Fruit fly (Drosophila melanogaster) whole organism, pupa: ENCODE data around the gene CG10565.
A peak's percentile ranks its signal among the peaks of the same experiment; 100 is the strongest.

ENCODE experiments used
- CG10348 ChIP-seq: fragments of 200-800 bp; sonication (Bioruptor generic); IDR thresholded peaks from 2 replicates; pipeline ENCODE4 v1.3.6; 2022; ENCODE audit warnings: missing biosample characterization, missing genetic modification characterization
- CG12605 ChIP-seq: fragments of 200-800 bp; sonication (Bioruptor generic); IDR thresholded peaks from 2 replicates; pipeline ENCODE4 v1.3.6; 2022; ENCODE audit warnings: missing biosample characterization, missing genetic modification characterization
- CG13204 ChIP-seq: fragments of 200-800 bp; sonication (Bioruptor generic); optimal IDR thresholded peaks from 2 replicates; lab custom pipeline; 2018; ENCODE audit warnings: missing biosample characterization, mild to moderate bottlenecking, missing genetic modification characterization, moderate library complexity
- CG14655 ChIP-seq: fragments of 200-800 bp; sonication (Bioruptor generic); optimal IDR thresholded peaks from 3 replicates; lab custom pipeline; 2017; ENCODE audit warnings: mild to moderate bottlenecking, missing biosample characterization, missing genetic modification reagents, missing genetic modification characterization
- CG15710 ChIP-seq: fragments of 200-800 bp; sonication (Bioruptor generic); optimal IDR thresholded peaks from 2 replicates; lab custom pipeline; 2018; ENCODE audit warnings: missing biosample characterization, mild to moderate bottlenecking, missing genetic modification characterization, moderate library complexity
- CG17806 ChIP-seq: fragments of 200-800 bp; sonication (Bioruptor generic); optimal IDR thresholded peaks from 2 replicates; lab custom pipeline; 2018; ENCODE audit warnings: missing biosample characterization, mild to moderate bottlenecking, missing genetic modification characterization, moderate library complexity
- CG32121 ChIP-seq: fragments of 200-800 bp; sonication (Bioruptor generic); IDR thresholded peaks from 2 replicates; pipeline ENCODE4 v1.3.6; 2022; ENCODE audit warnings: missing biosample characterization, missing genetic modification characterization
- CG34367 ChIP-seq: fragments of 200-800 bp; sonication (Bioruptor generic); optimal IDR thresholded peaks from 2 replicates; lab custom pipeline; 2018; ENCODE audit warnings: missing biosample characterization, mild to moderate bottlenecking, missing genetic modification characterization
- CG4496 ChIP-seq: fragments of 200-800 bp; sonication (Bioruptor generic); IDR thresholded peaks from 3 replicates; pipeline ENCODE4 v1.3.6; 2022; ENCODE audit warnings: missing biosample characterization, missing genetic modification characterization
- CG8159 ChIP-seq: fragments of 200-800 bp; sonication (Bioruptor generic); optimal IDR thresholded peaks from 3 replicates; lab custom pipeline; 2018; ENCODE audit warnings: missing biosample characterization, mild to moderate bottlenecking, missing genetic modification characterization, moderate library complexity
- CG8301 ChIP-seq: fragments of 200-800 bp; sonication (Bioruptor generic); optimal IDR thresholded peaks from 2 replicates; lab custom pipeline; 2018; ENCODE audit warnings: missing biosample characterization, mild to moderate bottlenecking, missing genetic modification characterization
- CG9948 ChIP-seq: fragments of 200-800 bp; sonication (Bioruptor generic); optimal IDR thresholded peaks from 2 replicates; lab custom pipeline; 2018; ENCODE audit warnings: missing biosample characterization, mild to moderate bottlenecking, missing genetic modification characterization, moderate library complexity
- D1 ChIP-seq: fragments of 200-800 bp; sonication (Bioruptor generic); optimal IDR thresholded peaks from 2 replicates; lab custom pipeline; 2018; ENCODE audit warnings: missing biosample characterization, mild to moderate bottlenecking, missing genetic modification characterization, moderate library complexity
- EcR ChIP-seq: fragments of 200-800 bp; sonication (Bioruptor generic); optimal IDR thresholded peaks from 3 replicates; lab custom pipeline; 2019; ENCODE audit warnings: missing biosample characterization, missing genetic modification characterization, mild to moderate bottlenecking, moderate library complexity, missing genetic modification reagents
- Ets98B ChIP-seq: fragments of 200-800 bp; sonication (Bioruptor generic); IDR thresholded peaks from 2 replicates; pipeline ENCODE4 v1.3.6; 2022; ENCODE audit warnings: missing biosample characterization, missing genetic modification characterization
- Pif1A ChIP-seq: fragments of 200-800 bp; sonication (Bioruptor generic); optimal IDR thresholded peaks from 3 replicates; lab custom pipeline; 2016; ENCODE audit warnings: missing biosample characterization, missing genetic modification characterization
- Pif1B ChIP-seq: fragments of 200-800 bp; sonication (Bioruptor generic); optimal IDR thresholded peaks from 3 replicates; lab custom pipeline; 2016; ENCODE audit warnings: missing biosample characterization, missing genetic modification characterization
- Snoo ChIP-seq: fragments of 200-800 bp; sonication (Bioruptor generic); optimal IDR thresholded peaks from 3 replicates; lab custom pipeline; 2017; ENCODE audit warnings: missing biosample characterization, mild to moderate bottlenecking, missing genetic modification characterization, inconsistent platforms
- fd96Ca ChIP-seq: fragments of 200-800 bp; sonication (Bioruptor generic); IDR thresholded peaks from 3 replicates; pipeline ENCODE4 v1.3.6; 2022; ENCODE audit warnings: missing biosample characterization, missing genetic modification characterization
- gl ChIP-seq: fragments of 200-800 bp; sonication (Bioruptor generic); optimal IDR thresholded peaks from 2 replicates; lab custom pipeline; 2018; ENCODE audit warnings: missing biosample characterization, mild to moderate bottlenecking, missing genetic modification characterization
- rn ChIP-seq: fragments of 200-800 bp; sonication (Bioruptor generic); IDR thresholded peaks from 2 replicates; pipeline ENCODE4 v1.3.6; 2022; ENCODE audit warnings: missing biosample characterization, missing genetic modification characterization

Gene CG10565

dm6 chr3L:21113061-21113460 lies 23.1 kb downstream of the CG10565 start:
- no peak for TF ChIP-seq CG34367 (tag; lab: Kevin White, UChicago)
- TF ChIP-seq CG32121, result peak; percentile 31; the same call in 1 of the 2 replicates
- TF ChIP-seq Ets98B (GFP tag; lab: Robert Waterston, UW), result no peak
- no peak for TF ChIP-seq rn
- no peak for TF ChIP-seq CG8159 (tag; lab: Kevin White, UChicago)
- no peak for TF ChIP-seq CG15710 (tag; lab: Kevin White, UChicago)
- no peak for TF ChIP-seq D1 (tag; lab: Kevin White, UChicago)
- peak; percentile 3 for TF ChIP-seq CG14655 (GFP tag; lab: Kevin White, UChicago)
- no peak for TF ChIP-seq Pif1A (GFP tag; lab: Kevin White, UChicago)
- no peak for TF ChIP-seq CG17806 (tag; lab: Kevin White, UChicago)
- no peak for TF ChIP-seq CG13204 (GFP tag; lab: Kevin White, UChicago)
- no peak for TF ChIP-seq CG12605 (GFP tag; lab: Robert Waterston, UW)
- peak; percentile 32 for TF ChIP-seq CG8301 (tag; lab: Kevin White, UChicago)
- no peak for TF ChIP-seq Pif1B
- TF ChIP-seq Snoo (tag; lab: Kevin White, UChicago), result no peak
- no peak for TF ChIP-seq fd96Ca (GFP tag; lab: Robert Waterston, UW)
- no peak for TF ChIP-seq gl (tag; lab: Kevin White, UChicago)

dm6 chr3L:21108454-21108853 lies 27.7 kb downstream of the CG10565 start:
- TF ChIP-seq CG13204 (GFP tag; lab: Kevin White, UChicago) (no peak), Pif1B (peak; percentile 1), CG12605 (GFP tag; lab: Robert Waterston, UW) (no peak), CG8301 (tag; lab: Kevin White, UChicago) (peak; percentile 13), CG9948 (tag; lab: Kevin White, UChicago) (peak; percentile 33), CG15710 (tag; lab: Kevin White, UChicago) (no peak), CG14655 (GFP tag; lab: Kevin White, UChicago) (peak; percentile 62), CG8159 (tag; lab: Kevin White, UChicago) (peak; percentile 31), Snoo (tag; lab: Kevin White, UChicago) (peak; percentile 32)

dm6 chr3L:21106883-21107282 lies 29.3 kb downstream of the CG10565 start:
- no peak for TF ChIP-seq gl (tag; lab: Kevin White, UChicago)
- TF ChIP-seq CG32121, result no peak
- TF ChIP-seq CG4496 (GFP tag; lab: Robert Waterston, UW), result peak; percentile 22; the same call in 1 of the 3 replicates
- no peak for TF ChIP-seq CG12605 (GFP tag; lab: Robert Waterston, UW)
- TF ChIP-seq EcR (GFP tag; lab: Kevin White, UChicago), result no peak
- no peak for TF ChIP-seq CG14655 (GFP tag; lab: Kevin White, UChicago)
- TF ChIP-seq Pif1B, result no peak
- peak; percentile 19 for TF ChIP-seq CG8301 (tag; lab: Kevin White, UChicago)
- TF ChIP-seq CG17806 (tag; lab: Kevin White, UChicago), result no peak
- TF ChIP-seq Snoo (tag; lab: Kevin White, UChicago), result no peak
- no peak for TF ChIP-seq CG9948 (tag; lab: Kevin White, UChicago)
- TF ChIP-seq rn, result 0 out of 2 replicates have a peak, but pooled peaks have one; percentile 4
- no peak for TF ChIP-seq Ets98B (GFP tag; lab: Robert Waterston, UW)
- TF ChIP-seq CG10348 (GFP tag; lab: Robert Waterston, UW), result no peak
- TF ChIP-seq fd96Ca (GFP tag; lab: Robert Waterston, UW), result no peak
- TF ChIP-seq CG13204 (GFP tag; lab: Kevin White, UChicago), result no peak
- TF ChIP-seq CG34367 (tag; lab: Kevin White, UChicago), result no peak
- TF ChIP-seq D1 (tag; lab: Kevin White, UChicago), result no peak
- TF ChIP-seq CG8159 (tag; lab: Kevin White, UChicago), result no peak
- TF ChIP-seq Pif1A (GFP tag; lab: Kevin White, UChicago), result peak; percentile 11
- TF ChIP-seq CG15710 (tag; lab: Kevin White, UChicago), result no peak

- TF ChIP-seq Snoo (tag; lab: Kevin White, UChicago), result peak; percentile 15
- peak; percentile 39; the same call in 1 of the 2 replicates for TF ChIP-seq Ets98B (GFP tag; lab: Robert Waterston, UW)
- peak; percentile 84 for TF ChIP-seq EcR (GFP tag; lab: Kevin White, UChicago)
- no peak for TF ChIP-seq CG10348 (GFP tag; lab: Robert Waterston, UW)
- TF ChIP-seq CG8301 (tag; lab: Kevin White, UChicago), result peak; percentile 42
- peak; percentile 65; the same call in 2 of the 3 replicates for TF ChIP-seq fd96Ca (GFP tag; lab: Robert Waterston, UW)
- peak; percentile 54 for TF ChIP-seq CG14655 (GFP tag; lab: Kevin White, UChicago)
- TF ChIP-seq CG15710 (tag; lab: Kevin White, UChicago), result no peak
- peak; percentile 20 for TF ChIP-seq CG8159 (tag; lab: Kevin White, UChicago)
- TF ChIP-seq CG4496 (GFP tag; lab: Robert Waterston, UW), result peak; percentile 49; the same call in 1 of the 3 replicates
- no peak for TF ChIP-seq gl (tag; lab: Kevin White, UChicago)
- TF ChIP-seq D1 (tag; lab: Kevin White, UChicago), result no peak
- peak; percentile 89 for TF ChIP-seq CG13204 (GFP tag; lab: Kevin White, UChicago)
- TF ChIP-seq Pif1A (GFP tag; lab: Kevin White, UChicago), result no peak
Observed at dm6 chr3L:21104338-21105018, 31.7 kb downstream of the CG10565 start.

- no peak for TF ChIP-seq Pif1A (GFP tag; lab: Kevin White, UChicago)
- no peak for TF ChIP-seq Snoo (tag; lab: Kevin White, UChicago)
- no peak for TF ChIP-seq CG32121
- TF ChIP-seq Pif1B, result no peak
- TF ChIP-seq CG13204 (GFP tag; lab: Kevin White, UChicago), result no peak
Observed at dm6 chr3L:21101316-21101715, 34.8 kb downstream of the CG10565 start.
